Fruit fly (Drosophila melanogaster): ENCODE results near the gene CG10907.
A peak's percentile ranks its signal among the peaks of the same experiment; 100 is the strongest.

CG10907 gene

dm6 chr3L:11795440-11795983 lies 2.2 kb downstream of the CG10907 start, which contains the start of gene Klp68D:
Klp68D (plus strand) TSS chr3L:11795614.
- TF ChIP-seq topi (GFP tag; optimal IDR thresholded peaks at IDR 0.05) (no peak), CG6276 (GFP tag; optimal IDR thresholded peaks at IDR 0.05) (no peak)

dm6 chr3L:11800761-11801160 lies 7.4 kb downstream of the CG10907 start, which contains the start of gene Gcat:
Gcat (minus strand) TSS chr3L:11800861.
- TF ChIP-seq Met (GFP tag; optimal IDR thresholded peaks at IDR 0.05) (no peak), Lpt (GFP tag; optimal IDR thresholded peaks at IDR 0.05) (no peak), CG10631 (GFP tag; optimal IDR thresholded peaks at IDR 0.05) (no peak), Hr38 (GFP tag; optimal IDR thresholded peaks at IDR 0.05) (no peak), ss (GFP tag; optimal IDR thresholded peaks at IDR 0.05) (no peak), CG6792 (GFP tag; optimal IDR thresholded peaks at IDR 0.05) (no peak), spab (GFP tag; optimal IDR thresholded peaks at IDR 0.05) (no peak)

dm6 chr3L:11801622-11802021 lies 8.3 kb downstream of the CG10907 start:
- TF ChIP-seq Sox15 (GFP tag; optimal IDR thresholded peaks at IDR 0.05) (no peak), fkh (GFP tag; optimal IDR thresholded peaks at IDR 0.05) (no peak), CG8319 (GFP tag; optimal IDR thresholded peaks at IDR 0.05) (no peak), CG11762 (GFP tag; optimal IDR thresholded peaks at IDR 0.05; ENCODE audit: insufficient read depth) (no peak), Ets21C (GFP tag; optimal IDR thresholded peaks at IDR 0.05) (no peak), CG8119 (GFP tag; IDR thresholded peaks at IDR 0.05) (no peak), CG4318 (GFP tag; optimal IDR thresholded peaks at IDR 0.05) (no peak), acj6 (GFP tag; optimal IDR thresholded peaks at IDR 0.05) (no peak), CG3032 (tag; optimal IDR thresholded peaks at IDR 0.05) (no peak), eg (GFP tag; IDR thresholded peaks at IDR 0.05) (no peak), Gug (GFP tag; IDR thresholded peaks at IDR 0.05) (no peak)

- TF ChIP-seq salr (GFP tag; optimal IDR thresholded peaks at IDR 0.05) (no peak), Sox102F (GFP tag; optimal IDR thresholded peaks at IDR 0.05) (no peak), OdsH (GFP tag; optimal IDR thresholded peaks at IDR 0.05) (no peak)
Observed at dm6 chr3L:11814655-11815054, 21.3 kb downstream of the CG10907 start, which contains the start of gene Cubn2. Cubn2 (minus strand) TSS chr3L:11814755.

dm6 chr3L:11815220-11815797 lies 22.0 kb downstream of the CG10907 start, which contains the start of gene CG14130:
CG14130 (plus strand) TSS chr3L:11815444.
- TF ChIP-seq Lpt (GFP tag; optimal IDR thresholded peaks at IDR 0.05): no peak
- TF ChIP-seq achi (GFP tag; optimal IDR thresholded peaks at IDR 0.05): peak; percentile 71

- TF ChIP-seq spab (GFP tag; optimal IDR thresholded peaks at IDR 0.05) (no peak), CG15336 (GFP tag; IDR thresholded peaks at IDR 0.05) (no peak), pdm3 (GFP tag; optimal IDR thresholded peaks at IDR 0.05) (no peak), topi (GFP tag; optimal IDR thresholded peaks at IDR 0.05) (no peak), OdsH (GFP tag; optimal IDR thresholded peaks at IDR 0.05) (no peak), ss (GFP tag; optimal IDR thresholded peaks at IDR 0.05) (no peak), svp (GFP tag) (no peak), CG10669 (GFP tag; optimal IDR thresholded peaks at IDR 0.05) (no peak), Eip78C (GFP tag) (no peak), Sox102F (GFP tag; optimal IDR thresholded peaks at IDR 0.05) (no peak), CG6276 (GFP tag; optimal IDR thresholded peaks at IDR 0.05) (no peak), CG6808 (GFP tag; optimal IDR thresholded peaks at IDR 0.05) (no peak), lz (GFP tag; optimal IDR thresholded peaks at IDR 0.05) (no peak), CG11762 (GFP tag; optimal IDR thresholded peaks at IDR 0.05; ENCODE audit: insufficient read depth) (no peak), Blimp-1 (GFP tag; optimal IDR thresholded peaks at IDR 0.05) (no peak), dsx (GFP tag; optimal IDR thresholded peaks at IDR 0.05; ENCODE audit: poor library complexity, severe bottlenecking) (no peak), fd59A (GFP tag; optimal IDR thresholded peaks at IDR 0.05) (no peak)
Observed at dm6 chr3L:11816641-11817040, 23.3 kb downstream of the CG10907 start.
